Fruit fly (Drosophila melanogaster): ENCODE measurements around the gene Coq6.

Coq6 gene

DNA sequence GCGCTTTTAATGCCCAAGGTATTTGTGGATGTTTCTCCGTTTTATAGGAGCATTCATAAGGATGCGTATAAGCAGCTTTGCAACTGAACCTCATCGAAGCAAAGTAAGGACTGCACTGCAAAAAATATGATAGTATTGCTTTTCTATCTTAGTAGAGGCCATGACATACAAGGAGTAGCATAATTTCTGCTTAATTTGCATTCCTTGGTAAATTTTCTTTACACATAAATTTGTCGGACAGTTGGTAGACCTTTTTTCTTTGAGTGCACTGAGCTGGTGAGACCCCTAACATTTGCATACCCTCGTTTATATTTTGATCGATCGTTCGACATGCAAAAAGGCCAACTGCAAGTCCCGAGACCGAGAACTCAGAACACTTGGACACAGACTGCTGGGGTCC is 39.1 kb downstream of the Coq6 start (continued):
- TF ChIP-seq Ets21C (GFP tag; optimal IDR thresholded peaks at IDR 0.05) (peak; percentile 73), CG8632 (GFP tag; optimal IDR thresholded peaks at IDR 0.05) (peak; percentile 41), acj6 (GFP tag; optimal IDR thresholded peaks at IDR 0.05) (peak; percentile 68), CG10631 (GFP tag; optimal IDR thresholded peaks at IDR 0.05) (peak; percentile 51), dac (GFP tag; optimal IDR thresholded peaks at IDR 0.05) (no peak), Ets96B (tag; optimal IDR thresholded peaks at IDR 0.05) (peak; percentile 65), CG32006 (GFP tag; optimal IDR thresholded peaks at IDR 0.05) (peak; percentile 29), vri (GFP tag; optimal IDR thresholded peaks at IDR 0.05) (peak; percentile 80), ss (GFP tag; optimal IDR thresholded peaks at IDR 0.05) (peak; percentile 37 to 53), Blimp-1 (GFP tag; optimal IDR thresholded peaks at IDR 0.05) (peak; percentile 45), achi (GFP tag; optimal IDR thresholded peaks at IDR 0.05) (peak; percentile 56), esn (GFP tag; optimal IDR thresholded peaks at IDR 0.05) (peak; percentile 90), pdm3 (GFP tag; optimal IDR thresholded peaks at IDR 0.05) (peak; percentile 54), CG9139 (GFP tag; optimal IDR thresholded peaks at IDR 0.05) (peak; percentile 41), lz (GFP tag; optimal IDR thresholded peaks at IDR 0.05) (peak; percentile 82), topi (GFP tag; optimal IDR thresholded peaks at IDR 0.05) (peak; percentile 82)

DNA sequence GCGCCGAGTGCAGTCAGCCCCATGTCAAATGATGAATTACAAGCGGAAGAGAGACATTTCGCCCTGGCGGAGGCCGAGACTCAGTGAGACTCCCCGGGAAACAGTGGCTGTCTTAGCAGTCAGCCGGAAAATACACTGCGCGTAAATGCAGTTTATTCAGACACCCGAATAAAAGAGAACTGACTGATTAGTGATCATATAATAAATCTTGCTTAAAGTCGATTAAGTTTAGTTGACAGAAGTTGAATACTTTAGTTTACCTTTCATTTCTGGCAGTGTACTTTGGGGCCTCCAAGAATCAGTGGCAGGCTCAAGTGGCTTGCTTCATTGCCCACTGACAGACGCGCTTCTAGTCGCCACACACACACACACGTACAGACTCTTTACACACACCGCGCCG is 40.8 kb downstream of the Coq6 start:
- TF ChIP-seq CG11762 (GFP tag; optimal IDR thresholded peaks at IDR 0.05; ENCODE audit: insufficient read depth) (peak; percentile 55), CG7368 (GFP tag; optimal IDR thresholded peaks at IDR 0.05) (peak; percentile 74), Eip75B (GFP tag; optimal IDR thresholded peaks at IDR 0.05) (peak; percentile 76), dac (GFP tag; optimal IDR thresholded peaks at IDR 0.05) (no peak), Hr39 (GFP tag; optimal IDR thresholded peaks at IDR 0.05) (peak; percentile 58), fd85E (GFP tag; optimal IDR thresholded peaks at IDR 0.05) (no peak), cyc (GFP tag; optimal IDR thresholded peaks at IDR 0.05) (peak; percentile 56), CG8632 (GFP tag; optimal IDR thresholded peaks at IDR 0.05) (peak; percentile 43), Ets21C (GFP tag; optimal IDR thresholded peaks at IDR 0.05) (no peak), Sox15 (GFP tag; optimal IDR thresholded peaks at IDR 0.05) (peak; percentile 50), CG34406 (GFP tag; optimal IDR thresholded peaks at IDR 0.05) (peak; percentile 46), CG6854 (GFP tag; optimal IDR thresholded peaks at IDR 0.05) (no peak), spab (GFP tag; optimal IDR thresholded peaks at IDR 0.05) (peak; percentile 76), Hr38 (GFP tag; optimal IDR thresholded peaks at IDR 0.05) (no peak), fd59A (GFP tag; optimal IDR thresholded peaks at IDR 0.05) (peak; percentile 54), Sox14 (GFP tag; optimal IDR thresholded peaks at IDR 0.05) (peak; percentile 77), CG8119 (GFP tag; IDR thresholded peaks at IDR 0.05) (peak; percentile 75), topi (GFP tag; optimal IDR thresholded peaks at IDR 0.05) (peak; percentile 51), Ets96B (tag; optimal IDR thresholded peaks at IDR 0.05) (peak; percentile 79), ss (GFP tag; optimal IDR thresholded peaks at IDR 0.05) (peak; percentile 66 to 67), CG11902 (GFP tag; optimal IDR thresholded peaks at IDR 0.05) (peak; percentile 18), CG15336 (GFP tag; IDR thresholded peaks at IDR 0.05) (peak; percentile 56; the same call in 1 of the 2 replicates), salr (GFP tag; optimal IDR thresholded peaks at IDR 0.05) (peak; percentile 51 to 66), achi (GFP tag; optimal IDR thresholded peaks at IDR 0.05) (peak; percentile 75), CG1621 (tag; optimal IDR thresholded peaks at IDR 0.05) (peak; percentile 79), Smox (GFP tag; optimal IDR thresholded peaks at IDR 0.05) (no peak), Met (GFP tag; optimal IDR thresholded peaks at IDR 0.05) (peak; percentile 59), CG6276 (GFP tag; optimal IDR thresholded peaks at IDR 0.05) (peak; percentile 29), lz (GFP tag; optimal IDR thresholded peaks at IDR 0.05) (peak; percentile 23), CG31627 (GFP tag; optimal IDR thresholded peaks at IDR 0.05) (peak; percentile 37), Gug (GFP tag; IDR thresholded peaks at IDR 0.05) (peak; percentile 56; the same call in 1 of the 2 replicates), Blimp-1 (GFP tag; optimal IDR thresholded peaks at IDR 0.05) (no peak), vri (GFP tag; optimal IDR thresholded peaks at IDR 0.05) (peak; percentile 2), OdsH (GFP tag; optimal IDR thresholded peaks at IDR 0.05) (peak; percentile 67), CG32006 (GFP tag; optimal IDR thresholded peaks at IDR 0.05) (peak; percentile 75), dsx (GFP tag; optimal IDR thresholded peaks at IDR 0.05; ENCODE audit: poor library complexity, severe bottlenecking) (peak; percentile 61), Sox102F (GFP tag; optimal IDR thresholded peaks at IDR 0.05) (peak; percentile 30), pdm3 (GFP tag; optimal IDR thresholded peaks at IDR 0.05) (peak; percentile 67), Lpt (GFP tag; optimal IDR thresholded peaks at IDR 0.05) (peak; percentile 42), svp (GFP tag) (peak; percentile 65), Hr4 (GFP tag; optimal IDR thresholded peaks at IDR 0.05) (peak; percentile 51), acj6 (GFP tag; optimal IDR thresholded peaks at IDR 0.05) (peak; percentile 69), CG8319 (GFP tag; optimal IDR thresholded peaks at IDR 0.05) (peak; percentile 45), esn (GFP tag; optimal IDR thresholded peaks at IDR 0.05) (peak; percentile 63), net (GFP tag; optimal IDR thresholded peaks at IDR 0.05) (peak; percentile 56)
